Fruit fly (Drosophila melanogaster): Measurements from ENCODE around the gene CG17219.

CG17219 gene

dm6 chr2L:3003399-3003798 is 25.7 kb upstream of the CG17219 start (continued):
- TF ChIP-seq CG2202 (tag; optimal IDR thresholded peaks at IDR 0.05) (peak; percentile 4), Xrp1 (GFP tag; IDR thresholded peaks at IDR 0.05) (peak; percentile 40; the same call in 1 of the 2 replicates), CG18764 (GFP tag; optimal IDR thresholded peaks at IDR 0.05) (no peak), CG2199 (GFP tag; IDR thresholded peaks at IDR 0.05) (no peak), unpg (GFP tag; optimal IDR thresholded peaks at IDR 0.05) (peak; percentile 69), CG33557 (GFP tag; optimal IDR thresholded peaks at IDR 0.05) (no peak), CG9437 (GFP tag; optimal IDR thresholded peaks at IDR 0.05) (peak; percentile 40), GATAe (GFP tag; conservative IDR thresholded peaks at IDR 0.05) (no peak), nmo (GFP tag; optimal IDR thresholded peaks at IDR 0.05) (peak; percentile 63), CG7556 (GFP tag; optimal IDR thresholded peaks at IDR 0.05) (peak; percentile 41), zen2 (GFP tag; IDR thresholded peaks at IDR 0.05; ENCODE audit: partially characterized antibody) (no peak), p53 (GFP tag; optimal IDR thresholded peaks at IDR 0.05) (no peak), Fer1 (GFP tag; optimal IDR thresholded peaks at IDR 0.05) (peak; percentile 8), ara (GFP tag; IDR thresholded peaks at IDR 0.05) (peak; percentile 46; the same call in 1 of the 2 replicates), CG8388 (GFP tag; optimal IDR thresholded peaks at IDR 0.05) (peak; percentile 71), CG11723 (GFP tag; optimal IDR thresholded peaks at IDR 0.05) (peak; percentile 20), insv (GFP tag; optimal IDR thresholded peaks at IDR 0.05) (no peak), CG4707 (GFP tag; optimal IDR thresholded peaks at IDR 0.05) (peak; percentile 70), fd64A (GFP tag; optimal IDR thresholded peaks at IDR 0.05) (peak; percentile 52), CG1603 (tag; optimal IDR thresholded peaks at IDR 0.05) (peak; percentile 76), CG16863 (GFP tag; optimal IDR thresholded peaks at IDR 0.05) (peak; percentile 40), fd3F (GFP tag; optimal IDR thresholded peaks at IDR 0.05) (peak; percentile 6), CG10979 (tag; optimal IDR thresholded peaks at IDR 0.05) (peak; percentile 60), bab2 (GFP tag; optimal IDR thresholded peaks at IDR 0.05) (peak; percentile 59), PHDP (tag; optimal IDR thresholded peaks at IDR 0.05) (peak; percentile 76), chif (GFP tag; optimal IDR thresholded peaks at IDR 0.05) (no peak), CoRest (tag; optimal IDR thresholded peaks at IDR 0.05) (peak; percentile 54), CG18011 (GFP tag; optimal IDR thresholded peaks at IDR 0.05) (no peak), toy (GFP tag; IDR thresholded peaks at IDR 0.05) (no peak), CG2889 (GFP tag; IDR thresholded peaks at IDR 0.05) (no peak), CG17359 (tag; optimal IDR thresholded peaks at IDR 0.05) (peak; percentile 80), br (optimal IDR thresholded peaks at IDR 0.05) (no peak), CG6689 (GFP tag; IDR thresholded peaks at IDR 0.05) (peak; percentile 38; the same call in 1 of the 2 replicates), zfh1 (GFP tag; IDR thresholded peaks at IDR 0.05) (0 out of 3 replicates have a peak, but pooled peaks have one; percentile 32), E2f1 (GFP tag; IDR thresholded peaks at IDR 0.05) (peak; percentile 42; the same call in 1 of the 2 replicates), ewg (GFP tag; optimal IDR thresholded peaks at IDR 0.05) (peak; percentile 49), ase (GFP tag; IDR thresholded peaks at IDR 0.05) (no peak), hkb (optimal IDR thresholded peaks at IDR 0.05) (no peak), hkb (GFP tag; IDR thresholded peaks at IDR 0.05) (0 out of 2 replicates have a peak, but pooled peaks have one; percentile 55), grn (GFP tag; optimal IDR thresholded peaks at IDR 0.05) (no peak), CG5180 (GFP tag; optimal IDR thresholded peaks at IDR 0.05) (peak; percentile 47), Meics (GFP tag; optimal IDR thresholded peaks at IDR 0.05) (peak; percentile 6), CG30403 (GFP tag; optimal IDR thresholded peaks at IDR 0.05) (peak; percentile 24), gcm2 (GFP tag; optimal IDR thresholded peaks at IDR 0.05) (no peak), schlank (tag; optimal IDR thresholded peaks at IDR 0.05) (no peak), CG17328 (GFP tag; IDR thresholded peaks at IDR 0.05) (peak; percentile 38; the same call in 1 of the 2 replicates), gt (GFP tag; IDR thresholded peaks at IDR 0.05) (no peak), row (GFP tag; IDR thresholded peaks at IDR 0.05) (peak; percentile 51; the same call in 2 of the 3 replicates), cato (GFP tag; optimal IDR thresholded peaks at IDR 0.05; ENCODE audit: borderline replicate concordance) (no peak), CG12769 (tag; optimal IDR thresholded peaks at IDR 0.05) (peak; percentile 30), dysf (GFP tag; IDR thresholded peaks at IDR 0.05) (peak; percentile 63; the same call in 2 of the 3 replicates)

All from whole organism, embryonic.